Fruit fly (Drosophila melanogaster) whole organism, embryonic: Measurements from ENCODE around the gene Tti1.
A peak's percentile ranks its signal among the peaks of the same experiment; 100 is the strongest.

Source experiments
- Atf3 ChIP-seq: fragments of 200-800 bp; sonication (Bioruptor generic); optimal IDR thresholded peaks from 3 replicates; lab custom pipeline; 2016; ENCODE audit warnings: missing biosample characterization, missing genetic modification characterization
- B-H1 ChIP-seq: fragments of 200-800 bp; sonication (Bioruptor generic); IDR thresholded peaks from 3 replicates; pipeline ENCODE4 v1.3.6; 2022; ENCODE audit warnings: missing biosample characterization, missing genetic modification characterization
- B-H2 ChIP-seq: fragments of 200-800 bp; sonication (Bioruptor generic); optimal IDR thresholded peaks from 2 replicates; lab custom pipeline; 2018; ENCODE audit warnings: missing biosample characterization, mild to moderate bottlenecking, missing genetic modification characterization
- CG10366 ChIP-seq: fragments of 200-800 bp; sonication (Bioruptor generic); IDR thresholded peaks from 2 replicates; pipeline ENCODE4 v1.3.6; 2022; ENCODE audit warnings: missing biosample characterization, missing genetic modification characterization
- CG10431 ChIP-seq: fragments of 200-800 bp; sonication (Bioruptor generic); optimal IDR thresholded peaks from 3 replicates; lab custom pipeline; 2018; ENCODE audit warnings: missing biosample characterization, mild to moderate bottlenecking, missing genetic modification characterization
- CG11398 ChIP-seq: fragments of 200-800 bp; sonication (Bioruptor generic); optimal IDR thresholded peaks from 2 replicates; lab custom pipeline; 2016; ENCODE audit warnings: missing biosample characterization, missing genetic modification characterization
- CG11723 ChIP-seq: fragments of 200-800 bp; sonication (Bioruptor generic); optimal IDR thresholded peaks from 2 replicates; lab custom pipeline; 2017; ENCODE audit warnings: missing biosample characterization, mild to moderate bottlenecking, missing genetic modification characterization
- CG12744 ChIP-seq: fragments of 200-800 bp; sonication (Bioruptor generic); optimal IDR thresholded peaks from 2 replicates; lab custom pipeline; 2016; ENCODE audit warnings: missing biosample characterization, missing genetic modification characterization
- CG12942 ChIP-seq: fragments of 200-800 bp; sonication (Bioruptor generic); optimal IDR thresholded peaks from 3 replicates; lab custom pipeline; 2016; ENCODE audit warnings: missing biosample characterization, missing genetic modification characterization
- CG15269 ChIP-seq: fragments of 200-800 bp; sonication (Bioruptor generic); optimal IDR thresholded peaks from 2 replicates; lab custom pipeline; 2018; ENCODE audit warnings: missing biosample characterization, mild to moderate bottlenecking, missing genetic modification characterization, moderate library complexity
- CG1603 ChIP-seq: fragments of 200-800 bp; sonication (Bioruptor generic); optimal IDR thresholded peaks from 2 replicates; lab custom pipeline; 2019; ENCODE audit warnings: missing biosample characterization, mild to moderate bottlenecking, missing genetic modification characterization, moderate library complexity
- CG16863 ChIP-seq: fragments of 200-800 bp; sonication (Bioruptor generic); optimal IDR thresholded peaks from 3 replicates; lab custom pipeline; 2016; ENCODE audit warnings: missing biosample characterization, missing genetic modification characterization
- CG17328 ChIP-seq: fragments of 200-800 bp; sonication (Bioruptor generic); IDR thresholded peaks from 2 replicates; pipeline ENCODE4 v1.3.6; 2022; ENCODE audit warnings: missing biosample characterization, missing genetic modification characterization
- CG17568 ChIP-seq: fragments of 200-800 bp; sonication (Bioruptor generic); optimal IDR thresholded peaks from 2 replicates; lab custom pipeline; 2018; ENCODE audit warnings: missing biosample characterization, mild to moderate bottlenecking, missing genetic modification characterization, moderate library complexity
- CG17612 ChIP-seq: fragments of 200-800 bp; sonication (Bioruptor generic); IDR thresholded peaks from 2 replicates; pipeline ENCODE4 v1.3.6; 2022; ENCODE audit warnings: missing biosample characterization, missing genetic modification characterization
- CG30403 ChIP-seq: fragments of 200-800 bp; sonication (Bioruptor generic); optimal IDR thresholded peaks from 3 replicates; lab custom pipeline; 2016; ENCODE audit warnings: missing biosample characterization, missing genetic modification characterization
- CG31388 ChIP-seq: fragments of 200-800 bp; sonication (Bioruptor generic); optimal IDR thresholded peaks from 2 replicates; lab custom pipeline; 2016; ENCODE audit warnings: missing biosample characterization, missing genetic modification characterization
- CG31441 ChIP-seq: fragments of 200-800 bp; sonication (Bioruptor generic); IDR thresholded peaks from 2 replicates; pipeline ENCODE4 v1.3.6; 2022; ENCODE audit warnings: missing biosample characterization, missing genetic modification characterization
- CG5953 ChIP-seq: fragments of 200-800 bp; sonication (Bioruptor generic); IDR thresholded peaks from 2 replicates; pipeline ENCODE4 v1.3.6; 2022; ENCODE audit warnings: missing biosample characterization, missing genetic modification characterization
- CG8944 ChIP-seq: fragments of 200-800 bp; sonication (Bioruptor generic); optimal IDR thresholded peaks from 3 replicates; lab custom pipeline; 2016; ENCODE audit warnings: missing biosample characterization, missing genetic modification characterization
- CHES-1-like ChIP-seq: fragments of 200-800 bp; sonication (Bioruptor generic); optimal IDR thresholded peaks from 2 replicates; lab custom pipeline; 2016; ENCODE audit warnings: missing biosample characterization, missing genetic modification characterization
- CoRest ChIP-seq: fragments of 200-800 bp; sonication (Bioruptor generic); optimal IDR thresholded peaks from 3 replicates; lab custom pipeline; 2018; ENCODE audit warnings: missing biosample characterization, mild to moderate bottlenecking, missing genetic modification characterization, moderate library complexity
- Fer3 ChIP-seq: fragments of 200-800 bp; sonication (Bioruptor generic); optimal IDR thresholded peaks from 2 replicates; lab custom pipeline; 2018; ENCODE audit warnings: missing biosample characterization, mild to moderate bottlenecking, missing genetic modification characterization, moderate library complexity
- Gug ChIP-seq: fragments of 200-800 bp; sonication (Bioruptor generic); IDR thresholded peaks from 4 replicates; pipeline ENCODE4 v1.3.6; 2022; ENCODE audit warnings: missing biosample characterization, missing genetic modification characterization
- Hr78 ChIP-seq, 2 experiments: fragments of 200-800 bp in 1 of 2; fragments of >200 bp in 1 of 2; sonication (Bioruptor generic) in 1 of 2; optimal IDR thresholded peaks; 2 replicates each; lab custom pipeline; 2017 to 2019; ENCODE audit warnings: missing biosample characterization in 2 of 2, missing genetic modification characterization in 2 of 2, mild to moderate bottlenecking in 1 of 2, moderate library complexity in 1 of 2
- MTF-1 ChIP-seq: fragments of 200-800 bp; sonication (Bioruptor generic); optimal IDR thresholded peaks from 2 replicates; lab custom pipeline; 2018; ENCODE audit warnings: missing biosample characterization, mild to moderate bottlenecking, missing genetic modification characterization, borderline replicate concordance
- NFAT ChIP-seq: fragments of 200-800 bp; sonication (Bioruptor generic); IDR thresholded peaks from 2 replicates; pipeline ENCODE4 v1.3.6; 2022; ENCODE audit warnings: missing biosample characterization, missing genetic modification characterization
- NK7.1 ChIP-seq: fragments of 200-800 bp; sonication (Bioruptor generic); optimal IDR thresholded peaks from 3 replicates; lab custom pipeline; 2016; ENCODE audit warnings: missing biosample characterization, missing genetic modification characterization
- Nf-YA ChIP-seq: fragments of 200-800 bp; sonication (Bioruptor generic); IDR thresholded peaks from 2 replicates; pipeline ENCODE4 v1.3.6; 2022; ENCODE audit warnings: missing biosample characterization, missing genetic modification characterization
- Nf-YC ChIP-seq: fragments of 200-800 bp; optimal IDR thresholded peaks from 3 replicates; lab custom pipeline; 2019; ENCODE audit warnings: missing biosample characterization, mild to moderate bottlenecking, missing genetic modification characterization, moderate library complexity
- Tbp ChIP-seq: fragments of >200 bp; optimal IDR thresholded peaks from 2 replicates; lab custom pipeline; 2018; ENCODE audit warnings: missing biosample characterization, missing genetic modification characterization
- Trl ChIP-seq, 3 experiments: fragments of >200 bp in 2 of 3; fragments of 200-800 bp in 1 of 3; sonication (Bioruptor generic) in 1 of 3; optimal IDR thresholded peaks; 2 replicates in 1 of 3; 3 replicates in 2 of 3; lab custom pipeline; 2016 to 2017; ENCODE audit warnings: missing biosample characterization in 1 of 3, missing genetic modification characterization in 1 of 3
- bab2 ChIP-seq: fragments of 200-800 bp; sonication (Bioruptor generic); optimal IDR thresholded peaks from 2 replicates; lab custom pipeline; 2016; ENCODE audit warnings: missing biosample characterization, missing genetic modification characterization
- cg ChIP-seq: fragments of 200-800 bp; sonication (Bioruptor generic); optimal IDR thresholded peaks from 3 replicates; lab custom pipeline; 2019; ENCODE audit warnings: missing biosample characterization, mild to moderate bottlenecking, missing genetic modification characterization, moderate library complexity
- chm ChIP-seq: fragments of 200-800 bp; sonication (Bioruptor generic); IDR thresholded peaks from 2 replicates; pipeline ENCODE4 v1.3.6; 2022; ENCODE audit warnings: missing biosample characterization, missing genetic modification characterization
- eve ChIP-seq, 2 experiments: fragments of >200 bp; optimal IDR thresholded peaks; 2 replicates each; lab custom pipeline; 2017; ENCODE audit warnings: missing biosample characterization in 2 of 2, missing genetic modification characterization in 2 of 2
- gce ChIP-seq: fragments of 200-800 bp; sonication (Bioruptor generic); IDR thresholded peaks from 3 replicates; pipeline ENCODE4 v1.3.6; 2022; ENCODE audit warnings: missing biosample characterization, missing genetic modification characterization
- grau ChIP-seq: fragments of 200-800 bp; optimal IDR thresholded peaks from 3 replicates; lab custom pipeline; 2019; ENCODE audit warnings: missing biosample characterization, mild to moderate bottlenecking, missing genetic modification characterization, moderate library complexity
- ham ChIP-seq: fragments of 200-800 bp; sonication (Bioruptor generic); IDR thresholded peaks from 2 replicates; pipeline ENCODE4 v1.3.6; 2022; ENCODE audit warnings: missing biosample characterization, missing genetic modification characterization
- hb ChIP-seq: fragments of 200-800 bp; sonication (Bioruptor generic); IDR thresholded peaks from 3 replicates; pipeline ENCODE4 v1.3.6; 2022; ENCODE audit warnings: missing biosample characterization, missing genetic modification characterization; ENCODE audit not compliant: partially characterized antibody
- lmd ChIP-seq: fragments of 200-800 bp; sonication (Bioruptor generic); IDR thresholded peaks from 2 replicates; pipeline ENCODE4 v1.3.6; 2022; ENCODE audit warnings: missing biosample characterization, missing genetic modification characterization
- otp ChIP-seq: fragments of 200-800 bp; sonication (Bioruptor generic); IDR thresholded peaks from 3 replicates; pipeline ENCODE4, ENCODE4 v1.3.6; 2022; ENCODE audit warnings: missing biosample characterization, missing genetic modification characterization
- pan ChIP-seq, 4 experiments: fragments of >200 bp in 3 of 4; fragments of 200-800 bp in 1 of 4; sonication (Bioruptor generic) in 1 of 4; optimal IDR thresholded peaks in 3 of 4; IDR thresholded peaks in 1 of 4; 2 replicates each; pipeline versions ENCODE4 v1.3.6 to Lab custom; 2017 to 2022; ENCODE audit warnings: missing biosample characterization in 2 of 4, missing genetic modification characterization in 2 of 4, mixed read lengths in 1 of 4
- phol ChIP-seq: fragments of 200-800 bp; sonication (Bioruptor generic); optimal IDR thresholded peaks from 3 replicates; lab custom pipeline; 2018; ENCODE audit warnings: missing biosample characterization, mild to moderate bottlenecking, missing genetic modification characterization, moderate library complexity
- rib ChIP-seq: fragments of 200-800 bp; sonication (Bioruptor generic); IDR thresholded peaks from 2 replicates; pipeline ENCODE4 v1.3.6; 2022; ENCODE audit warnings: missing biosample characterization, missing genetic modification characterization
- sisA ChIP-seq: fragments of 200-800 bp; sonication (Bioruptor generic); IDR thresholded peaks from 2 replicates; pipeline ENCODE4 v1.3.6; 2022; ENCODE audit warnings: missing biosample characterization, missing genetic modification characterization
- sna ChIP-seq: fragments of 200-800 bp; sonication (Bioruptor generic); IDR thresholded peaks from 2 replicates; pipeline ENCODE4 v1.3.6; 2022; ENCODE audit warnings: missing biosample characterization, missing genetic modification characterization; ENCODE audit not compliant: partially characterized antibody
- sqz ChIP-seq: fragments of 200-800 bp; sonication (Bioruptor generic); optimal IDR thresholded peaks from 3 replicates; lab custom pipeline; 2018; ENCODE audit warnings: missing biosample characterization, mild to moderate bottlenecking, missing genetic modification characterization
- trem ChIP-seq: fragments of 200-800 bp; optimal IDR thresholded peaks from 3 replicates; lab custom pipeline; 2019; ENCODE audit warnings: missing biosample characterization, mild to moderate bottlenecking, missing genetic modification characterization, moderate library complexity
- z ChIP-seq: fragments of 200-800 bp; sonication (Bioruptor generic); IDR thresholded peaks from 3 replicates; pipeline ENCODE4 v1.3.6; 2022; ENCODE audit warnings: missing biosample characterization, missing genetic modification characterization

The Tti1 gene

dm6 chr3R:9705008-9705628 lies 49.4 kb downstream of the Tti1 start, which contains the start of gene Unc-115a (continued):
- TF ChIP-seq Nf-YC (tag; lab: Kevin White, UChicago) (peak; percentile 32), CG17568 (GFP tag; lab: Kevin White, UChicago) (no peak), B-H1 (GFP tag; lab: Robert Waterston, UW) (no peak), ham (GFP tag; lab: Robert Waterston, UW) (no peak), cg (peak; percentile 93), Fer3 (tag; lab: Kevin White, UChicago) (peak; percentile 36), sna (GFP tag; lab: Robert Waterston, UW) (no peak), CG12942 (GFP tag; lab: Kevin White, UChicago) (no peak), Hr78 (GFP tag; optimal IDR thresholded peaks at IDR 0.05; lab: Kevin White, UChicago) (no peak), gce (GFP tag; lab: Robert Waterston, UW) (no peak), CG30403 (GFP tag; lab: Kevin White, UChicago) (peak; percentile 29), grau (tag; lab: Kevin White, UChicago) (peak; percentile 50), Tbp (no peak), CG17612 (GFP tag; lab: Robert Waterston, UW) (no peak), CG5953 (GFP tag; lab: Robert Waterston, UW) (no peak), CoRest (peak; percentile 27), pan (optimal IDR thresholded peaks at IDR 0.05; lab: Kevin White, UChicago) (no peak), pan (GFP tag; optimal IDR thresholded peaks at IDR 0.05 in 1 of 2, IDR thresholded peaks at IDR 0.05 in 1 of 2) (no peak), Atf3 (GFP tag; lab: Kevin White, UChicago) (peak; percentile 29), hb (GFP tag; lab: Robert Waterston, UW) (no peak), CG10366 (GFP tag; lab: Robert Waterston, UW) (no peak), otp (no peak), Nf-YA (no peak), sisA (GFP tag; lab: Robert Waterston, UW) (no peak), z (no peak), NK7.1 (GFP tag; lab: Kevin White, UChicago) (peak; percentile 10), CG15269 (tag; lab: Kevin White, UChicago) (no peak), CG11723 (GFP tag; lab: Kevin White, UChicago) (no peak), CG12744 (GFP tag; lab: Kevin White, UChicago) (peak; percentile 58), CG31388 (GFP tag; lab: Kevin White, UChicago) (no peak), CG31441 (GFP tag; lab: Robert Waterston, UW) (no peak), B-H2 (GFP tag; lab: Kevin White, UChicago) (peak; percentile 78), chm (GFP tag; lab: Robert Waterston, UW) (no peak), eve (GFP tag; optimal IDR thresholded peaks at IDR 0.05; lab: Kevin White, UChicago) (no peak), CG11398 (GFP tag; lab: Kevin White, UChicago) (peak; percentile 55), CHES-1-like (GFP tag; lab: Kevin White, UChicago) (peak; percentile 71), CG8944 (peak; percentile 42), CG16863 (GFP tag; lab: Kevin White, UChicago) (peak; percentile 37), sqz (GFP tag; lab: Kevin White, UChicago) (peak; percentile 59), rib (GFP tag; lab: Robert Waterston, UW) (no peak), trem (tag; lab: Kevin White, UChicago) (peak; percentile 79), CG17328 (no peak), CG1603 (tag; lab: Kevin White, UChicago) (peak; percentile 92), NFAT (no peak), MTF-1 (GFP tag; lab: Kevin White, UChicago) (peak; percentile 52), bab2 (GFP tag; lab: Kevin White, UChicago) (peak; percentile 15), phol (tag; lab: Kevin White, UChicago) (peak; percentile 59), Gug (GFP tag; lab: Robert Waterston, UW) (peak; percentile 45; the same call in 2 of the 4 replicates), lmd (GFP tag; lab: Robert Waterston, UW) (no peak), Trl (optimal IDR thresholded peaks at IDR 0.05; lab: Kevin White, UChicago) (no peak), Trl (GFP tag; optimal IDR thresholded peaks at IDR 0.05; lab: Kevin White, UChicago) (peak; percentile 30), CG10431 (GFP tag; lab: Kevin White, UChicago) (peak; percentile 32)
